Worm (Caenorhabditis elegans): ENCODE results near the gene T06C12.11.

- TF ChIP-seq nhr-28 (tag; optimal IDR thresholded peaks at IDR 0.05) (no peak), mab-5 (tag; optimal IDR thresholded peaks at IDR 0.05) (no peak), unc-120 (tag; optimal IDR thresholded peaks at IDR 0.05; ENCODE audit: poor library complexity, severe bottlenecking) (no peak), sptf-1 (tag; optimal IDR thresholded peaks at IDR 0.05) (no peak), nhr-237 (tag; optimal IDR thresholded peaks at IDR 0.05) (no peak), cnd-1 (tag; optimal IDR thresholded peaks at IDR 0.05) (no peak), lin-32 (GFP tag; optimal IDR thresholded peaks at IDR 0.05) (no peak), unc-62 (GFP tag; optimal IDR thresholded peaks at IDR 0.05) (no peak), elt-1 (tag; optimal IDR thresholded peaks at IDR 0.05; ENCODE audit: borderline replicate concordance, insufficient read depth) (no peak), zip-8 (tag; optimal IDR thresholded peaks at IDR 0.05) (no peak), sem-2 (GFP tag; optimal IDR thresholded peaks at IDR 0.05) (no peak)
Measured at ce11 chrV:15915919-15916318, 23.1 kb downstream of the T06C12.11 start, which contains the start of gene gst-38.
